Fruit fly (Drosophila melanogaster) ovary, adult (tissue): ENCODE data around the gene FarO.

Source experiments
- CG17801 ChIP-seq: fragments of 200-800 bp; optimal IDR thresholded peaks from 2 replicates; lab custom pipeline; 2019; ENCODE audit warnings: missing biosample characterization, mild to moderate bottlenecking, missing genetic modification characterization, moderate library complexity; ENCODE audit not compliant: partially characterized antibody

Gene FarO

dm6 chrX:2180750-2181261 lies 22.9 kb downstream of the FarO start, which contains the start of gene pn:
pn (plus strand) TSS chrX:2181211.
- no peak for TF ChIP-seq CG17801 (GFP tag; lab: Kevin White, UChicago)

- peak; percentile 31 for TF ChIP-seq CG17801 (GFP tag; lab: Kevin White, UChicago)
Measured at dm6 chrX:2178802-2179201, 24.9 kb downstream of the FarO start, which contains the start of gene Cyp4ae1. Cyp4ae1 (plus strand) TSS chrX:2179007.

dm6 chrX:2175956-2176469 lies 27.7 kb downstream of the FarO start, which contains the start of gene Cyp4d2:
Cyp4d2 (plus strand) TSS chrX:2176006.
- TF ChIP-seq CG17801 (GFP tag; lab: Kevin White, UChicago): no peak

- no peak for TF ChIP-seq CG17801 (GFP tag; lab: Kevin White, UChicago)
Measured at dm6 chrX:2175265-2175795, 28.3 kb downstream of the FarO start, which contains the start of gene Cyp4d14. Cyp4d14 (minus strand) TSS chrX:2175315.

dm6 chrX:2172420-2172827 lies 31.2 kb downstream of the FarO start, which contains the start of gene ND-B14.5A:
ND-B14.5A (plus strand) TSS chrX:2172526.
- peak; percentile 49 for TF ChIP-seq CG17801 (GFP tag; lab: Kevin White, UChicago)

dm6 chrX:2170424-2170823 lies 33.2 kb downstream of the FarO start:
- TF ChIP-seq CG17801 (GFP tag; lab: Kevin White, UChicago): no peak

dm6 chrX:2168485-2169199 lies 35.0 kb downstream of the FarO start:
- TF ChIP-seq CG17801 (GFP tag; lab: Kevin White, UChicago): no peak

dm6 chrX:2166129-2166528 lies 37.5 kb downstream of the FarO start:
- TF ChIP-seq CG17801 (GFP tag; lab: Kevin White, UChicago): no peak

dm6 chrX:2165394-2165793 lies 38.3 kb downstream of the FarO start:
- no peak for TF ChIP-seq CG17801 (GFP tag; lab: Kevin White, UChicago)

dm6 chrX:2163358-2163757 lies 40.3 kb downstream of the FarO start:
- no peak for TF ChIP-seq CG17801 (GFP tag; lab: Kevin White, UChicago)

dm6 chrX:2162130-2162907 lies 41.3 kb downstream of the FarO start, which contains the start of the genes Cyp4d1 and CG3630:
Cyp4d1 (minus strand) TSS chrX:2162180.
CG3630 (plus strand) TSS chrX:2162196.
- TF ChIP-seq CG17801 (GFP tag; lab: Kevin White, UChicago): no peak

dm6 chrX:2161020-2161419 lies 42.6 kb downstream of the FarO start:
- TF ChIP-seq CG17801 (GFP tag; lab: Kevin White, UChicago): no peak

dm6 chrX:2158668-2159163 lies 45.0 kb downstream of the FarO start, which contains the start of gene wapl:
wapl (minus strand) TSS chrX:2158983.
- peak; percentile 52 for TF ChIP-seq CG17801 (GFP tag; lab: Kevin White, UChicago)

- no peak for TF ChIP-seq CG17801 (GFP tag; lab: Kevin White, UChicago)
Measured at dm6 chrX:2157929-2158610, 45.6 kb downstream of the FarO start.
